Fruit fly (Drosophila melanogaster) whole organism, embryonic: ENCODE data around the gene enc.
A peak's percentile ranks its signal among the peaks of the same experiment; 100 is the strongest.

Source experiments
- CG10654 ChIP-seq: fragments of 200-800 bp; sonication (Bioruptor generic); optimal IDR thresholded peaks from 2 replicates; lab custom pipeline; 2016; ENCODE audit warnings: missing biosample characterization, missing genetic modification characterization
- CG11560 ChIP-seq: fragments of 200-800 bp; sonication (Bioruptor generic); IDR thresholded peaks from 3 replicates; pipeline ENCODE4 v1.3.6; 2022; ENCODE audit warnings: missing biosample characterization, missing genetic modification characterization
- CG12071 ChIP-seq: fragments of 200-800 bp; sonication (Bioruptor generic); optimal IDR thresholded peaks from 3 replicates; lab custom pipeline; 2018; ENCODE audit warnings: missing biosample characterization, mild to moderate bottlenecking, missing genetic modification characterization
- CG13624 ChIP-seq: fragments of 200-800 bp; sonication (Bioruptor generic); optimal IDR thresholded peaks from 2 replicates; lab custom pipeline; 2016; ENCODE audit warnings: missing biosample characterization, missing genetic modification characterization
- CG14441 ChIP-seq: fragments of 200-800 bp; sonication (Bioruptor generic); IDR thresholded peaks from 2 replicates; pipeline ENCODE4 v1.3.6; 2022; ENCODE audit warnings: missing biosample characterization, missing genetic modification characterization
- CG16813 ChIP-seq: fragments of 200-800 bp; sonication (Bioruptor generic); IDR thresholded peaks from 3 replicates; pipeline ENCODE4 v1.3.6; 2022; ENCODE audit warnings: missing biosample characterization, missing genetic modification characterization; ENCODE audit not compliant: partially characterized antibody
- CG16815 ChIP-seq: fragments of 200-800 bp; sonication (Bioruptor generic); optimal IDR thresholded peaks from 3 replicates; lab custom pipeline; 2017; ENCODE audit warnings: missing biosample characterization, mild to moderate bottlenecking, missing genetic modification characterization
- CG30403 ChIP-seq: fragments of 200-800 bp; sonication (Bioruptor generic); optimal IDR thresholded peaks from 3 replicates; lab custom pipeline; 2016; ENCODE audit warnings: missing biosample characterization, missing genetic modification characterization
- CG31224 ChIP-seq: fragments of 200-800 bp; sonication (Bioruptor generic); IDR thresholded peaks from 2 replicates; pipeline ENCODE4 v1.3.6; 2022; ENCODE audit warnings: missing biosample characterization, missing genetic modification characterization
- CG3163 ChIP-seq: fragments of 200-800 bp; sonication (Bioruptor generic); optimal IDR thresholded peaks from 3 replicates; lab custom pipeline; 2016; ENCODE audit warnings: missing biosample characterization, missing genetic modification characterization
- CG32532 ChIP-seq: fragments of 200-800 bp; sonication (Bioruptor generic); IDR thresholded peaks from 2 replicates; pipeline ENCODE4 v1.3.6; 2022; ENCODE audit warnings: missing biosample characterization, missing genetic modification characterization
- CG32772 ChIP-seq: fragments of 200-800 bp; sonication (Bioruptor generic); IDR thresholded peaks from 2 replicates; pipeline ENCODE4 v1.3.6; 2022; ENCODE audit warnings: missing biosample characterization, missing genetic modification characterization
- CG3281 ChIP-seq: fragments of 200-800 bp; sonication (Bioruptor generic); optimal IDR thresholded peaks from 3 replicates; lab custom pipeline; 2017; ENCODE audit warnings: missing biosample characterization, mild to moderate bottlenecking, missing genetic modification characterization
- CG4282 ChIP-seq: fragments of 200-800 bp; sonication (Bioruptor generic); optimal IDR thresholded peaks from 2 replicates; lab custom pipeline; 2016; ENCODE audit warnings: missing biosample characterization, missing genetic modification characterization
- CG6765 ChIP-seq: fragments of 200-800 bp; sonication (Bioruptor generic); optimal IDR thresholded peaks from 3 replicates; lab custom pipeline; 2017; ENCODE audit warnings: missing biosample characterization, mild to moderate bottlenecking, missing genetic modification characterization
- CG7271 ChIP-seq: fragments of 200-800 bp; sonication (Bioruptor generic); optimal IDR thresholded peaks from 2 replicates; lab custom pipeline; 2018; ENCODE audit warnings: missing biosample characterization, mild to moderate bottlenecking, missing genetic modification characterization, moderate library complexity
- CG7556 ChIP-seq: fragments of 200-800 bp; sonication (Bioruptor generic); optimal IDR thresholded peaks from 2 replicates; lab custom pipeline; 2017; ENCODE audit warnings: missing biosample characterization, mild to moderate bottlenecking, missing genetic modification characterization
- CG8359 ChIP-seq: fragments of 200-800 bp; sonication (Bioruptor generic); optimal IDR thresholded peaks from 2 replicates; lab custom pipeline; 2017; ENCODE audit warnings: missing biosample characterization, mild to moderate bottlenecking, missing genetic modification characterization, borderline replicate concordance
- CG8388 ChIP-seq: fragments of 200-800 bp; sonication (Bioruptor generic); optimal IDR thresholded peaks from 2 replicates; lab custom pipeline; 2019; ENCODE audit warnings: missing biosample characterization, mild to moderate bottlenecking, missing genetic modification characterization, moderate library complexity
- CoRest ChIP-seq: fragments of 200-800 bp; sonication (Bioruptor generic); optimal IDR thresholded peaks from 3 replicates; lab custom pipeline; 2018; ENCODE audit warnings: missing biosample characterization, mild to moderate bottlenecking, missing genetic modification characterization, moderate library complexity
- HHEX ChIP-seq: fragments of 200-800 bp; sonication (Bioruptor generic); optimal IDR thresholded peaks from 3 replicates; lab custom pipeline; 2017; ENCODE audit warnings: missing biosample characterization, mild to moderate bottlenecking, missing genetic modification characterization, missing genetic modification reagents
- Hr51 ChIP-seq, 2 experiments: fragments of 200-800 bp; sonication (Bioruptor generic); optimal IDR thresholded peaks; 2 replicates in 1 of 2; 3 replicates in 1 of 2; lab custom pipeline; 2016 to 2018; ENCODE audit warnings: missing biosample characterization in 2 of 2, missing genetic modification characterization in 2 of 2, mild to moderate bottlenecking in 1 of 2, moderate library complexity in 1 of 2
- Meics ChIP-seq: fragments of 200-800 bp; sonication (Bioruptor generic); optimal IDR thresholded peaks from 2 replicates; lab custom pipeline; 2017; ENCODE audit warnings: missing biosample characterization, mild to moderate bottlenecking, missing genetic modification characterization
- NfI ChIP-seq: fragments of 200-800 bp; sonication (Bioruptor generic); optimal IDR thresholded peaks from 3 replicates; lab custom pipeline; 2018; ENCODE audit warnings: missing biosample characterization, mild to moderate bottlenecking, missing genetic modification characterization, moderate library complexity
- Poxn ChIP-seq: fragments of 200-800 bp; sonication (Bioruptor generic); IDR thresholded peaks from 2 replicates; pipeline ENCODE4 v1.3.6; 2022; ENCODE audit warnings: missing biosample characterization, missing genetic modification characterization
- Sox102F ChIP-seq: fragments of 200-800 bp; sonication (Bioruptor generic); optimal IDR thresholded peaks from 2 replicates; lab custom pipeline; 2018; ENCODE audit warnings: missing biosample characterization, mild to moderate bottlenecking, missing genetic modification characterization, moderate library complexity
- YL-1 ChIP-seq: fragments of 200-800 bp; sonication (Bioruptor generic); optimal IDR thresholded peaks from 3 replicates; lab custom pipeline; 2017; ENCODE audit warnings: missing biosample characterization, mild to moderate bottlenecking, missing genetic modification characterization
- ac ChIP-seq: fragments of 200-800 bp; sonication (Bioruptor generic); optimal IDR thresholded peaks from 3 replicates; lab custom pipeline; 2017; ENCODE audit warnings: missing biosample characterization, mild to moderate bottlenecking, missing genetic modification characterization
- cg ChIP-seq: fragments of 200-800 bp; sonication (Bioruptor generic); optimal IDR thresholded peaks from 3 replicates; lab custom pipeline; 2019; ENCODE audit warnings: missing biosample characterization, mild to moderate bottlenecking, missing genetic modification characterization, moderate library complexity
- chinmo ChIP-seq: fragments of 200-800 bp; sonication (Bioruptor generic); IDR thresholded peaks from 4 replicates; pipeline ENCODE4 v1.3.6; 2022; ENCODE audit warnings: missing biosample characterization, missing genetic modification characterization; ENCODE audit not compliant: partially characterized antibody
- dmrt11E ChIP-seq: fragments of 200-800 bp; sonication (Bioruptor generic); optimal IDR thresholded peaks from 3 replicates; lab custom pipeline; 2018; ENCODE audit warnings: missing biosample characterization, mild to moderate bottlenecking, missing genetic modification characterization, moderate library complexity
- en ChIP-seq: fragments of 200-800 bp; sonication (Bioruptor generic); optimal IDR thresholded peaks from 2 replicates; lab custom pipeline; 2016; ENCODE audit warnings: missing biosample characterization, missing genetic modification characterization
- ewg ChIP-seq: fragments of 200-800 bp; sonication (Bioruptor generic); optimal IDR thresholded peaks from 3 replicates; lab custom pipeline; 2017; ENCODE audit warnings: mild to moderate bottlenecking, missing biosample characterization, missing genetic modification reagents, missing genetic modification characterization
- ftz-f1 ChIP-seq: fragments of 200-800 bp; sonication (Bioruptor generic); optimal IDR thresholded peaks from 2 replicates; lab custom pipeline; 2016; ENCODE audit warnings: missing biosample characterization, missing genetic modification characterization
- gfzf ChIP-seq: fragments of 200-800 bp; sonication (Bioruptor generic); optimal IDR thresholded peaks from 2 replicates; lab custom pipeline; 2016; ENCODE audit warnings: missing biosample characterization, mild to moderate bottlenecking, missing genetic modification characterization, moderate library complexity
- grau ChIP-seq: fragments of 200-800 bp; optimal IDR thresholded peaks from 3 replicates; lab custom pipeline; 2019; ENCODE audit warnings: missing biosample characterization, mild to moderate bottlenecking, missing genetic modification characterization, moderate library complexity
- hkb ChIP-seq, 2 experiments: fragments of 200-800 bp in 1 of 2; fragments of >200 bp in 1 of 2; sonication (Bioruptor generic) in 1 of 2; IDR thresholded peaks in 1 of 2; optimal IDR thresholded peaks in 1 of 2; 2 replicates each; pipeline versions ENCODE4 v1.3.6 to Lab custom; 2017 to 2022; ENCODE audit warnings: missing biosample characterization in 1 of 2, missing genetic modification characterization in 1 of 2
- lab ChIP-seq: fragments of 200-800 bp; sonication (Bioruptor generic); optimal IDR thresholded peaks from 3 replicates; lab custom pipeline; 2017; ENCODE audit warnings: missing biosample characterization, missing genetic modification characterization, mild to moderate bottlenecking, moderate library complexity, missing genetic modification reagents
- nerfin-2 ChIP-seq: fragments of 200-800 bp; sonication (Bioruptor generic); IDR thresholded peaks from 2 replicates; pipeline ENCODE4 v1.3.6; 2022; ENCODE audit warnings: missing biosample characterization, missing genetic modification characterization; ENCODE audit not compliant: partially characterized antibody
- pan ChIP-seq, 4 experiments: fragments of >200 bp in 3 of 4; fragments of 200-800 bp in 1 of 4; sonication (Bioruptor generic) in 1 of 4; optimal IDR thresholded peaks in 3 of 4; IDR thresholded peaks in 1 of 4; 2 replicates each; pipeline versions ENCODE4 v1.3.6 to Lab custom; 2017 to 2022; ENCODE audit warnings: missing biosample characterization in 2 of 4, missing genetic modification characterization in 2 of 4, mixed read lengths in 1 of 4
- pfk ChIP-seq: fragments of 200-800 bp; sonication (Bioruptor generic); optimal IDR thresholded peaks from 2 replicates; lab custom pipeline; 2018; ENCODE audit warnings: missing biosample characterization, mild to moderate bottlenecking, missing genetic modification characterization, moderate library complexity
- row ChIP-seq: fragments of 200-800 bp; sonication (Bioruptor generic); IDR thresholded peaks from 3 replicates; pipeline ENCODE4 v1.3.6; 2022; ENCODE audit warnings: missing biosample characterization, missing genetic modification characterization
- run ChIP-seq: fragments of 200-800 bp; sonication (Bioruptor generic); optimal IDR thresholded peaks from 3 replicates; lab custom pipeline; 2018; ENCODE audit warnings: missing biosample characterization, mild to moderate bottlenecking, missing genetic modification characterization
- sc ChIP-seq, 3 experiments: fragments of >200 bp in 2 of 3; fragments of 200-800 bp in 1 of 3; sonication (Bioruptor generic) in 1 of 3; optimal IDR thresholded peaks; 2 replicates in 2 of 3; 3 replicates in 1 of 3; lab custom pipeline; 2017; ENCODE audit warnings: mild to moderate bottlenecking in 1 of 3, missing biosample characterization in 1 of 3, missing genetic modification characterization in 1 of 3, missing genetic modification reagents in 1 of 3
- ssp ChIP-seq: fragments of 200-800 bp; sonication (Bioruptor generic); IDR thresholded peaks from 2 replicates; pipeline ENCODE4 v1.3.6; 2022; ENCODE audit warnings: missing biosample characterization, missing genetic modification characterization
- twi ChIP-seq: fragments of 200-800 bp; optimal IDR thresholded peaks from 2 replicates; lab custom pipeline; 2019; ENCODE audit warnings: missing biosample characterization, mild to moderate bottlenecking, missing genetic modification characterization, moderate library complexity
- unc-4 ChIP-seq: fragments of 200-800 bp; sonication (Bioruptor generic); IDR thresholded peaks from 2 replicates; pipeline ENCODE4 v1.3.6; 2022; ENCODE audit warnings: missing biosample characterization, missing genetic modification characterization; ENCODE audit not compliant: partially characterized antibody
- zen2 ChIP-seq: fragments of 200-800 bp; sonication (Bioruptor generic); IDR thresholded peaks from 3 replicates; pipeline ENCODE4 v1.3.6; 2022; ENCODE audit warnings: missing biosample characterization, missing genetic modification characterization; ENCODE audit not compliant: partially characterized antibody

enc gene

dm6 chr3L:3797681-3798080 lies 20.8 kb upstream of the enc start (continued):
- TF ChIP-seq Hr51 (GFP tag; optimal IDR thresholded peaks at IDR 0.05; lab: Kevin White, UChicago) (peak in 1 of 2 experiments; percentile 15), nerfin-2 (GFP tag; lab: Robert Waterston, UW) (no peak), CG7556 (no peak), CG8388 (no peak), chinmo (GFP tag; lab: Robert Waterston, UW) (no peak), ewg (peak; percentile 2), grau (tag; lab: Kevin White, UChicago) (peak; percentile 9), CG31224 (no peak), zen2 (no peak), lab (GFP tag; lab: Kevin White, UChicago) (peak; percentile 4), CG8359 (GFP tag; lab: Kevin White, UChicago) (no peak), CG3281 (GFP tag; lab: Kevin White, UChicago) (no peak), CG14441 (GFP tag; lab: Robert Waterston, UW) (no peak), twi (tag; lab: Kevin White, UChicago) (no peak), CG16813 (GFP tag; lab: Robert Waterston, UW) (no peak), gfzf (GFP tag; lab: Kevin White, UChicago) (no peak), Poxn (GFP tag; lab: Robert Waterston, UW) (no peak), ssp (GFP tag; lab: Robert Waterston, UW) (0 out of 2 replicates have a peak, but pooled peaks have one; percentile 4), CG11560 (tag; lab: Robert Waterston, UW) (no peak), CG32772 (no peak), hkb (optimal IDR thresholded peaks at IDR 0.05; lab: Kevin White, UChicago) (no peak), hkb (GFP tag; IDR thresholded peaks at IDR 0.05; lab: Robert Waterston, UW) (0 out of 2 replicates have a peak, but pooled peaks have one; percentile 26), unc-4 (GFP tag; lab: Robert Waterston, UW) (no peak), Sox102F (GFP tag; lab: Kevin White, UChicago) (peak; percentile 37), CG16815 (GFP tag; lab: Kevin White, UChicago) (no peak), sc (optimal IDR thresholded peaks at IDR 0.05; lab: Kevin White, UChicago) (no peak), sc (GFP tag; optimal IDR thresholded peaks at IDR 0.05; lab: Kevin White, UChicago) (no peak), en (GFP tag; lab: Kevin White, UChicago) (no peak), CG12071 (GFP tag; lab: Kevin White, UChicago) (no peak), CG6765 (GFP tag; lab: Kevin White, UChicago) (no peak), ac (GFP tag; lab: Kevin White, UChicago) (no peak), CG3163 (no peak), CG4282 (GFP tag; lab: Kevin White, UChicago) (no peak), CG7271 (tag; lab: Kevin White, UChicago) (no peak), pan (optimal IDR thresholded peaks at IDR 0.05; lab: Kevin White, UChicago) (no peak), pan (GFP tag; optimal IDR thresholded peaks at IDR 0.05 in 1 of 2, IDR thresholded peaks at IDR 0.05 in 1 of 2) (no peak), CG30403 (peak; percentile 17), CG10654 (GFP tag; lab: Kevin White, UChicago) (no peak), CoRest (tag; lab: Kevin White, UChicago) (no peak), ftz-f1 (GFP tag; lab: Kevin White, UChicago) (no peak), YL-1 (GFP tag; lab: Kevin White, UChicago) (no peak), pfk (no peak), run (tag; lab: Kevin White, UChicago) (no peak), NfI (GFP tag; lab: Kevin White, UChicago) (peak; percentile 18), Meics (no peak), CG32532 (no peak), dmrt11E (tag; lab: Kevin White, UChicago) (no peak), row (GFP tag; lab: Robert Waterston, UW) (0 out of 3 replicates have a peak, but pooled peaks have one; percentile 18), cg (no peak), CG13624 (GFP tag; lab: Kevin White, UChicago) (no peak), HHEX (GFP tag; lab: Kevin White, UChicago) (no peak)
